Fruit fly (Drosophila melanogaster): ENCODE results near the gene IM33.
A peak's percentile ranks its signal among the peaks of the same experiment; 100 is the strongest.

IM33 gene

dm6 chr2L:3685139-3685851, 11.2 kb downstream of the IM33 start:
- TF ChIP-seq lz (GFP tag; optimal IDR thresholded peaks at IDR 0.05) (no peak), cyc (GFP tag; optimal IDR thresholded peaks at IDR 0.05) (no peak), svp (GFP tag) (peak; percentile 34)

dm6 chr2L:3682489-3682888, 14.0 kb downstream of the IM33 start:
- no peak for TF ChIP-seq cyc (GFP tag; optimal IDR thresholded peaks at IDR 0.05)
- TF ChIP-seq svp (GFP tag), result no peak
- no peak for TF ChIP-seq Hr4 (GFP tag; optimal IDR thresholded peaks at IDR 0.05)
- no peak for TF ChIP-seq Smox (GFP tag; optimal IDR thresholded peaks at IDR 0.05)
- no peak for TF ChIP-seq pdm3 (GFP tag; optimal IDR thresholded peaks at IDR 0.05)
- no peak for TF ChIP-seq Eip75B (GFP tag; optimal IDR thresholded peaks at IDR 0.05)
- TF ChIP-seq CG11762 (GFP tag; optimal IDR thresholded peaks at IDR 0.05; ENCODE audit: insufficient read depth), result no peak
- TF ChIP-seq esn (GFP tag; optimal IDR thresholded peaks at IDR 0.05), result no peak
- TF ChIP-seq spab (GFP tag; optimal IDR thresholded peaks at IDR 0.05), result no peak
- TF ChIP-seq CG16779 (tag; optimal IDR thresholded peaks at IDR 0.05), result no peak
- TF ChIP-seq CG11294 (GFP tag; IDR thresholded peaks at IDR 0.05), result no peak
- no peak for TF ChIP-seq dsx (GFP tag; optimal IDR thresholded peaks at IDR 0.05; ENCODE audit: poor library complexity, severe bottlenecking)
- no peak for TF ChIP-seq CG31627 (GFP tag; optimal IDR thresholded peaks at IDR 0.05)
- TF ChIP-seq Eip93F (GFP tag; optimal IDR thresholded peaks at IDR 0.05), result no peak

dm6 chr2L:3681338-3681737, 15.1 kb downstream of the IM33 start:
- TF ChIP-seq CG31627 (GFP tag; optimal IDR thresholded peaks at IDR 0.05), result no peak
- no peak for TF ChIP-seq CG4318 (GFP tag; optimal IDR thresholded peaks at IDR 0.05)
- TF ChIP-seq CG11902 (GFP tag; optimal IDR thresholded peaks at IDR 0.05), result no peak
- TF ChIP-seq spab (GFP tag; optimal IDR thresholded peaks at IDR 0.05), result no peak
- no peak for TF ChIP-seq vri (GFP tag; optimal IDR thresholded peaks at IDR 0.05)
- TF ChIP-seq svp (GFP tag), result no peak
- no peak for TF ChIP-seq CG6792 (GFP tag; optimal IDR thresholded peaks at IDR 0.05)
- no peak for TF ChIP-seq CG15336 (GFP tag; IDR thresholded peaks at IDR 0.05)
- TF ChIP-seq fd85E (GFP tag; optimal IDR thresholded peaks at IDR 0.05), result no peak
- TF ChIP-seq achi (GFP tag; optimal IDR thresholded peaks at IDR 0.05), result no peak
- TF ChIP-seq Blimp-1 (GFP tag; optimal IDR thresholded peaks at IDR 0.05), result no peak

dm6 chr2L:3675770-3676169, 20.7 kb downstream of the IM33 start:
- peak; percentile 29 for TF ChIP-seq svp (GFP tag)
- no peak for TF ChIP-seq eg (GFP tag; IDR thresholded peaks at IDR 0.05)

dm6 chr2L:3670481-3670880, 26.0 kb downstream of the IM33 start, which contains the start of gene Sfp24Bc:
TSS of gene Sfp24Bc (minus strand) at chr2L:3670581.
- TF ChIP-seq svp (GFP tag) (peak; percentile 40), fd59A (GFP tag; optimal IDR thresholded peaks at IDR 0.05) (no peak)

dm6 chr2L:3669675-3670074, 26.8 kb downstream of the IM33 start, which contains the start of gene Sfp24Bb:
TSS of gene Sfp24Bb (minus strand) at chr2L:3669775.
- TF ChIP-seq cyc (GFP tag; optimal IDR thresholded peaks at IDR 0.05) (no peak), Gug (GFP tag; IDR thresholded peaks at IDR 0.05) (no peak), CG1621 (tag; optimal IDR thresholded peaks at IDR 0.05) (no peak), net (GFP tag; optimal IDR thresholded peaks at IDR 0.05) (no peak), CG6808 (GFP tag; optimal IDR thresholded peaks at IDR 0.05) (no peak), CG11294 (GFP tag; IDR thresholded peaks at IDR 0.05) (no peak), CG6276 (GFP tag; optimal IDR thresholded peaks at IDR 0.05) (no peak), topi (GFP tag; optimal IDR thresholded peaks at IDR 0.05) (no peak), ss (GFP tag; optimal IDR thresholded peaks at IDR 0.05) (no peak), CG11762 (GFP tag; optimal IDR thresholded peaks at IDR 0.05; ENCODE audit: insufficient read depth) (no peak), fd85E (GFP tag; optimal IDR thresholded peaks at IDR 0.05) (no peak), lz (GFP tag; optimal IDR thresholded peaks at IDR 0.05) (no peak), Sox14 (GFP tag; optimal IDR thresholded peaks at IDR 0.05) (no peak), CG10631 (GFP tag; optimal IDR thresholded peaks at IDR 0.05) (no peak), dac (GFP tag; optimal IDR thresholded peaks at IDR 0.05) (no peak), Eip93F (GFP tag; optimal IDR thresholded peaks at IDR 0.05) (no peak), CG15336 (GFP tag; IDR thresholded peaks at IDR 0.05) (no peak)
